Worm (Caenorhabditis elegans) whole organism, early embryonic: ENCODE measurements around the gene mmaa-1.

ENCODE experiments used
- B0310.2 ChIP-seq: sonication (generic microtip); optimal IDR thresholded peaks from 2 replicates; lab custom pipeline; 2016; ENCODE audit warnings: mild to moderate bottlenecking, missing genetic modification characterization, missing compliant biosample characterization
- F13C5.2 ChIP-seq: sonication (generic microtip); optimal IDR thresholded peaks from 2 replicates; lab custom pipeline; 2017; ENCODE audit warnings: mild to moderate bottlenecking, missing genetic modification characterization, inconsistent platforms, missing compliant biosample characterization
- ceh-36 ChIP-seq: sonication (generic microtip); optimal IDR thresholded peaks from 2 replicates; lab custom pipeline; 2016; ENCODE audit warnings: missing genetic modification characterization, inconsistent platforms, missing compliant biosample characterization
- flt-1 ChIP-seq: fragments of 200-800 bp; sonication (Bioruptor generic); IDR thresholded peaks from 2 replicates; pipeline ENCODE4 v1.3.6; 2022; ENCODE audit warnings: missing genetic modification characterization, missing compliant biosample characterization
- hmbx-1 ChIP-seq: sonication (generic microtip); optimal IDR thresholded peaks from 2 replicates; lab custom pipeline; 2016; ENCODE audit warnings: mild to moderate bottlenecking, missing genetic modification characterization, missing compliant biosample characterization
- hnd-1 ChIP-seq: sonication (generic microtip); optimal IDR thresholded peaks from 2 replicates; lab custom pipeline; 2016; ENCODE audit warnings: missing genetic modification characterization, missing compliant biosample characterization
- scrt-1 ChIP-seq: fragments of 200-800 bp; sonication (Bioruptor generic); IDR thresholded peaks from 2 replicates; pipeline ENCODE4 v1.3.6; 2022; ENCODE audit warnings: missing genetic modification characterization, missing compliant biosample characterization

mmaa-1 gene

ce11 chrII:7051778-7052177 lies 49.2 kb downstream of the mmaa-1 start, which contains the start of gene ZK1127.12:
Gene ZK1127.12, plus strand, starts transcription at chrII:7052078.
- TF ChIP-seq flt-1 (GFP tag; lab: Robert Waterston, UW) (no peak), B0310.2 (no peak), F13C5.2 (no peak), scrt-1 (GFP tag; lab: Robert Waterston, UW) (no peak)

DNA sequence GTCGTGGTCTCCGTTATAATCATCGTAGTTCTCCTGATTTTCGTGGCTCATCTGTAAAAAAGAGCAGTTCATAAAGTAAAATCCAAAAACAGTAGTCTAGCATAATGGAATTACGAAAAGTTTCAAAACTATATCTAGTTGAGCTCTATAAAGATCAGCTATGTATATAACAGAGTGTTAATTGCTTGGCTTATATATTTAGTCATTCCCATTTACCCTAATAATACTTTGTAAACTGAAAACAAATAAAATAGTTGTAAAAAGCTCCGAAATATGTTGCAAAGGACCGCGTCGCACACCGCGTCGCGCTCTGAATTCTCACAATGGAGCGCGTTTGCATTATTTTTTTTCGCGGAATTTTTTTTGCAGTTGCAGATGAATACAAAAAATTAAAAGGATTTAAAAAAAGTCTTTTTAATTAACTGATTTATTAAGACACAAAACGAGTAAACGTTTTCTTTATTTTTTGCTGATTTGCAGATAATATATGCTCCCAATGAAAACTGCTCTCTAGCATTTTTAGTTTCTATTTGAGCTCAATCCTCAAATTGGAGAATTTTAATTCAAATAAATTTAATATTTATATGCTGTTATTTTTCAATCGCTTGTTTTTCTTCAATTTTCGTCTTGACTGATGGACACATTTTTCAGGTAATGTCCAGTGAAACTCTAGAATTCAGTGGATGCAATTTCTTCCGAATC lies 50.8 kb downstream of the mmaa-1 start, which contains the start of the genes tcer-1 and ZK1127.5:
TSS of gene tcer-1 (minus strand) at position 51 of the 702 bp plus-strand sequence.
TSS of gene ZK1127.5 (plus strand) at position 652 of the 702 bp plus-strand sequence.
- peak; percentile 23 for TF ChIP-seq F13C5.2
- TF ChIP-seq ceh-36 (tag; lab: Kevin White, UChicago): no peak
- TF ChIP-seq scrt-1 (GFP tag; lab: Robert Waterston, UW): no peak
- TF ChIP-seq hnd-1 (tag; lab: Kevin White, UChicago): no peak
- no peak for TF ChIP-seq hmbx-1 (tag; lab: Kevin White, UChicago)
